Fruit fly (Drosophila melanogaster) whole organism, wandering third instar larva: ENCODE data around the gene png.

ENCODE experiments used
- CG32264 ChIP-seq: fragments of 200-800 bp; sonication (Bioruptor generic); optimal IDR thresholded peaks from 2 replicates; lab custom pipeline; 2016; ENCODE audit warnings: missing biosample characterization, missing genetic modification characterization
- CrebA ChIP-seq: fragments of 200-800 bp; sonication (Bioruptor generic); optimal IDR thresholded peaks from 2 replicates; lab custom pipeline; 2016; ENCODE audit warnings: missing biosample characterization, mild to moderate bottlenecking, missing genetic modification characterization, borderline replicate concordance
- Dfd ChIP-seq: fragments of >200 bp; optimal IDR thresholded peaks from 2 replicates; lab custom pipeline; 2017; ENCODE audit warnings: missing biosample characterization, missing genetic modification characterization
- Dif ChIP-seq: fragments of 200-275, 200-300 bp; sonication (Bioruptor generic); optimal IDR thresholded peaks from 2 replicates; lab custom pipeline; 2018; ENCODE audit warnings: missing biosample characterization, missing genetic modification characterization; ENCODE audit not compliant: partially characterized antibody
- GATAd ChIP-seq: sonication (Bioruptor generic); optimal IDR thresholded peaks from 2 replicates; lab custom pipeline; 2016; ENCODE audit warnings: missing biosample characterization, missing genetic modification characterization
- HLH106 ChIP-seq: fragments of 200-800 bp; optimal IDR thresholded peaks from 3 replicates; lab custom pipeline; 2019; ENCODE audit warnings: missing biosample characterization, mild to moderate bottlenecking, missing genetic modification characterization, moderate library complexity
- Hr78 ChIP-seq: fragments of >200 bp; optimal IDR thresholded peaks from 2 replicates; lab custom pipeline; 2017; ENCODE audit warnings: missing biosample characterization, missing genetic modification characterization
- Hr83 ChIP-seq: fragments of 200-300 bp; sonication (Bioruptor generic); optimal IDR thresholded peaks from 2 replicates; lab custom pipeline; 2016; ENCODE audit warnings: missing biosample characterization, mild to moderate bottlenecking, missing genetic modification characterization, moderate library complexity; ENCODE audit not compliant: poor library complexity, severe bottlenecking
- Jra ChIP-seq: sonication (Bioruptor generic); optimal IDR thresholded peaks from 2 replicates; lab custom pipeline; 2016; ENCODE audit warnings: missing biosample characterization, missing genetic modification characterization
- Mio ChIP-seq: sonication (Bioruptor generic); optimal IDR thresholded peaks from 2 replicates; lab custom pipeline; 2016; ENCODE audit warnings: missing biosample characterization, missing genetic modification characterization
- Myc ChIP-seq: fragments of >200 bp; optimal IDR thresholded peaks from 2 replicates; lab custom pipeline; 2017
- N ChIP-seq: fragments of >200 bp; optimal IDR thresholded peaks from 2 replicates; lab custom pipeline; 2018; ENCODE audit warnings: missing biosample characterization, missing external identifiers, missing genetic modification characterization
- OdsH ChIP-seq: fragments of 200-800 bp; sonication (Bioruptor generic); optimal IDR thresholded peaks from 2 replicates; lab custom pipeline; 2016; ENCODE audit warnings: missing biosample characterization, mild to moderate bottlenecking, missing genetic modification characterization
- Rel ChIP-seq, 2 experiments: fragments of 200-800 bp; sonication (Bioruptor generic) in 1 of 2; optimal IDR thresholded peaks; 2 replicates in 1 of 2; 3 replicates in 1 of 2; lab custom pipeline; 2016 to 2019; ENCODE audit warnings: mild to moderate bottlenecking in 2 of 2, missing biosample characterization in 2 of 2, missing genetic modification characterization in 2 of 2, moderate library complexity in 1 of 2
- Vsx2 ChIP-seq: fragments of 200-300, 225-300 bp; sonication (Bioruptor generic); optimal IDR thresholded peaks from 2 replicates; lab custom pipeline; 2018; ENCODE audit warnings: missing biosample characterization, missing genetic modification characterization; ENCODE audit not compliant: partially characterized antibody
- br ChIP-seq: fragments of 200-800 bp; sonication (Bioruptor generic); optimal IDR thresholded peaks from 2 replicates; lab custom pipeline; 2016; ENCODE audit warnings: missing biosample characterization, missing genetic modification characterization
- dl ChIP-seq, 2 experiments: fragments of 175-275, 200-275 bp in 1 of 2; fragments of 200-275 bp in 1 of 2; sonication (Bioruptor generic); optimal IDR thresholded peaks; lab custom pipeline; 2018; ENCODE audit warnings: mild to moderate bottlenecking in 2 of 2, missing biosample characterization in 2 of 2, missing genetic modification characterization in 2 of 2, moderate library complexity in 2 of 2; ENCODE audit not compliant: partially characterized antibody in 2 of 2, insufficient read depth in 1 of 2
- dsf ChIP-seq: sonication (Bioruptor generic); optimal IDR thresholded peaks from 2 replicates; lab custom pipeline; 2016; ENCODE audit warnings: missing biosample characterization, missing genetic modification characterization, borderline replicate concordance
- ey ChIP-seq: fragments of 200-800 bp; sonication (Bioruptor generic); optimal IDR thresholded peaks from 2 replicates; lab custom pipeline; 2016; ENCODE audit warnings: missing biosample characterization, missing genetic modification characterization
- foxo ChIP-seq, 2 experiments: fragments of 200-800 bp; sonication (Bioruptor generic); optimal IDR thresholded peaks; 2 replicates in 1 of 2; 3 replicates in 1 of 2; lab custom pipeline; 2016 to 2017; ENCODE audit warnings: missing biosample characterization in 2 of 2, missing genetic modification characterization in 2 of 2
- h ChIP-seq: fragments of 200-800 bp; sonication (Bioruptor generic); optimal IDR thresholded peaks from 3 replicates; lab custom pipeline; 2016; ENCODE audit warnings: missing biosample characterization, mild to moderate bottlenecking, missing genetic modification characterization
- jim ChIP-seq: fragments of 175-275, 200-325 bp; sonication (Bioruptor generic); optimal IDR thresholded peaks from 2 replicates; lab custom pipeline; 2016; ENCODE audit warnings: missing biosample characterization, mild to moderate bottlenecking, missing genetic modification characterization
- lola ChIP-seq: fragments of >200 bp; optimal IDR thresholded peaks from 2 replicates; lab custom pipeline; 2017; ENCODE audit warnings: missing biosample characterization, missing genetic modification characterization
- pan ChIP-seq: fragments of >200 bp; optimal IDR thresholded peaks from 2 replicates; lab custom pipeline; 2017
- psq ChIP-seq: fragments of 200-800 bp; sonication (Bioruptor generic); optimal IDR thresholded peaks from 3 replicates; lab custom pipeline; 2017; ENCODE audit warnings: missing biosample characterization, mild to moderate bottlenecking, missing genetic modification characterization, moderate library complexity
- rgr ChIP-seq: fragments of 200-800 bp; sonication (Bioruptor generic); optimal IDR thresholded peaks from 3 replicates; lab custom pipeline; 2016; ENCODE audit warnings: missing biosample characterization, mild to moderate bottlenecking, missing genetic modification characterization
- sage ChIP-seq: fragments of 200-800 bp; sonication (Bioruptor generic); optimal IDR thresholded peaks from 2 replicates; lab custom pipeline; 2016; ENCODE audit warnings: missing biosample characterization, mild to moderate bottlenecking, missing genetic modification characterization
- sv ChIP-seq: fragments of 200-800 bp; sonication (Bioruptor generic); optimal IDR thresholded peaks from 3 replicates; lab custom pipeline; 2016; ENCODE audit warnings: missing biosample characterization, missing genetic modification characterization
- tai ChIP-seq: sonication (Bioruptor generic); optimal IDR thresholded peaks from 2 replicates; lab custom pipeline; 2016; ENCODE audit warnings: missing biosample characterization, missing genetic modification characterization
- usp ChIP-seq: fragments of >200 bp; optimal IDR thresholded peaks from 2 replicates; lab custom pipeline; 2017; ENCODE audit warnings: missing biosample characterization, missing genetic modification characterization
- woc ChIP-seq: sonication (Bioruptor generic); optimal IDR thresholded peaks from 2 replicates; lab custom pipeline; 2016; ENCODE audit warnings: missing biosample characterization, mild to moderate bottlenecking, missing genetic modification characterization

Gene png

DNA sequence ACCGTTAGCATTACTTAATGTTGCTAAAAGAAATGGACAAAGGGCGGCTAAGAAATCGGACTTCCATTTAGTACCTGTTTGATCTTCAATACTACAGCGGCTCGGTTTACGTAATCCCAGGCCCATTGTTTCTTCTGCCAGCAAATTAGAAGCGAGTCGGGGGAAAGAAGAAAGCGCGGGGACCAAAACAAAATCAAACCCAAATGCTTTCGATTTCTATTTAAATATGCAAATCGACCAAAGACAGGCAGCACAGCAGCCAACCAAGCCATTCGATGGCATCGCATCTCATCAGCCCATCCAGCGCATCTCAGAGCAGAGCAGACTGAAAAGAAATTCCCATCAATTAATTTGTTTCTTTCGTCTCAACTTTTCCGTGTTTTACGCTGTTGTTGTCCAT lies 44.9 kb downstream of the png start:
- TF ChIP-seq Mio (GFP tag; lab: Kevin White, UChicago) (no peak), sv (no peak), woc (GFP tag; lab: Kevin White, UChicago) (no peak), usp (no peak), Dif (GFP tag; lab: Kevin White, UChicago) (no peak)

DNA sequence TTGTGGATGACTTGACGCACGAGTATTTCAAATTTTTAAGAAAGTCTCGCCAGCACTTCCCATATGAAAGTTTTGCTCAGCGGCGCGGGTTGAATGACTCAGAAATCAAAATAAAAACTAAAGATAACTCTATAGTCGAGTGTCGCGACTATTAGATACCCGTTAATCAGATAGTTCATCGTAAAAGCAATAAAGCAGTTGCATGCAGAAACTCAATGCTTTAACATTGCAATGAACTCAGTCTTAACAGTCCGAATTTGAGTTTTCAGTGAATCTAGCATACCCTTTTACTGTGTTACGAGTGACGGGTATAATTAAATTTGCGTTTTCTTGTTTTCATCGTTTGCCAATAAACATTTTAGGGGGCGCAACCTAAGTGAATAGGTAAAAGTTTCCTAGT lies 46.2 kb downstream of the png start:
- TF ChIP-seq CrebA (no peak), Dfd (GFP tag; lab: Kevin White, UChicago) (no peak), GATAd (no peak), pan (lab: Kevin White, UChicago) (no peak), lola (GFP tag; lab: Kevin White, UChicago) (no peak), Hr83 (GFP tag; lab: Kevin White, UChicago) (no peak), foxo (GFP tag; optimal IDR thresholded peaks at IDR 0.05; lab: Kevin White, UChicago) (no peak), Myc (no peak), Dif (GFP tag; lab: Kevin White, UChicago) (no peak), rgr (GFP tag; lab: Kevin White, UChicago) (no peak), OdsH (GFP tag; lab: Kevin White, UChicago) (no peak), Hr78 (no peak)

DNA sequence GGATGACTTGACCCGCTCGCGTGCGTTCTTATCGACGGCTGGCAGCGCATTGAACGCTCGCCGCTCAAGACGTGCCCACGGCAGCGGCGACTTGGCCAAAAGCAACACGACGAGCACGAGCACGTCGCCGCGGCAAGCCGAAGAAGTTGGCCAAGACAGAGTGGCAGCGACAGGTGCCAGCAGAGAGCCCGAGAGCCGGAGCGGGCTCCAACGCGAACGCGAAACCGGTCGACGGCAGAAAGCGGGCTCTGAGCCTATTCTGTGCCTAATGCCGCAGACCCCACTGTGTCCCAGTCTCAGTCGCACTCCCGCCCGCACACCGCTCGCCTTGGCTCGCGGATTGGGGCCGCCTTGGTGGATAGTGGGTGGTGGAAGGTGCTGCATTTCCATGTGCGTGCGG lies 49.0 kb downstream of the png start:
- no peak for TF ChIP-seq woc (GFP tag; lab: Kevin White, UChicago)
- TF ChIP-seq dl (GFP tag; optimal IDR thresholded peaks at IDR 0.05; lab: Kevin White, UChicago; ENCODE audit: insufficient read depth in 1 of 2, partially characterized antibody in 2 of 2): no peak
- TF ChIP-seq ey (GFP tag; lab: Kevin White, UChicago): no peak
- TF ChIP-seq CG32264 (GFP tag; lab: Kevin White, UChicago): no peak
- no peak for TF ChIP-seq HLH106
- TF ChIP-seq usp: no peak
- TF ChIP-seq CrebA: no peak
- no peak for TF ChIP-seq Rel (GFP tag; optimal IDR thresholded peaks at IDR 0.05; lab: Kevin White, UChicago)
- no peak for TF ChIP-seq Rel (tag; optimal IDR thresholded peaks at IDR 0.05; lab: Kevin White, UChicago)
- no peak for TF ChIP-seq h (GFP tag; lab: Kevin White, UChicago)
- TF ChIP-seq jim (GFP tag; lab: Kevin White, UChicago): no peak
- TF ChIP-seq dsf (GFP tag; lab: Kevin White, UChicago): no peak
- no peak for TF ChIP-seq tai (GFP tag; lab: Kevin White, UChicago)
- no peak for TF ChIP-seq psq (GFP tag; lab: Kevin White, UChicago)
- TF ChIP-seq Myc: no peak
- no peak for TF ChIP-seq lola (GFP tag; lab: Kevin White, UChicago)
- no peak for TF ChIP-seq N (GFP tag; lab: Kevin White, UChicago)
- TF ChIP-seq Jra: no peak
- no peak for TF ChIP-seq sage (GFP tag; lab: Kevin White, UChicago)
- TF ChIP-seq br: no peak
- TF ChIP-seq Vsx2 (GFP tag; lab: Kevin White, UChicago): no peak
